Worm (Caenorhabditis elegans): Measurements from ENCODE around the gene glrx-22.

The glrx-22 gene

DNA sequence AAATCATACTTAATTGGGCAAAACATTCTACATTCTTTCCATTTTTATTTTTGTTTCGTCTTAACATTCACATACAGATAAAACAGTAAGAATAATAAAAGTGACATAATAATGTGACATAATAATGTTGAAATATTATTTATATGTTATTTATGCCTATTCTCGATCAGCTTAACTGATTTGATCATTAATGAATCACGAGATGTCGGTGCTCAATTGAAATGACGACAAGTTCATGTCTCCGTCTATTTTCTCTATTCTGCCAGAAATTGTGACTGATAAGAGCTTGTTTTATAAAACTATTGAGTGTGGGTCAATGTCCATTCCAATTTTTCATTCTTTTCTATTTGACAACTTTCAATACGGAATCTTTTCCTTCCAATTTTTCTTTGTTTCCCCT is 49.3 kb downstream of the glrx-22 start:
- TF ChIP-seq nhr-237 (tag; optimal IDR thresholded peaks at IDR 0.05), result no peak
- TF ChIP-seq mab-5 (tag; optimal IDR thresholded peaks at IDR 0.05), result no peak
- no peak for TF ChIP-seq sptf-1 (tag; optimal IDR thresholded peaks at IDR 0.05)
- TF ChIP-seq lin-32 (GFP tag; optimal IDR thresholded peaks at IDR 0.05), result no peak
- TF ChIP-seq sem-2 (GFP tag; optimal IDR thresholded peaks at IDR 0.05), result no peak
- TF ChIP-seq pha-4 (tag; optimal IDR thresholded peaks at IDR 0.05), result no peak
- TF ChIP-seq lin-13 (tag; optimal IDR thresholded peaks at IDR 0.05), result no peak
- TF ChIP-seq ceh-39 (tag; optimal IDR thresholded peaks at IDR 0.05), result no peak
- TF ChIP-seq snpc-4 (tag; optimal IDR thresholded peaks at IDR 0.05), result no peak
- TF ChIP-seq mep-1 (tag; optimal IDR thresholded peaks at IDR 0.05), result no peak
- TF ChIP-seq flh-1 (GFP tag; optimal IDR thresholded peaks at IDR 0.05), result no peak
- no peak for TF ChIP-seq elt-3 (tag; optimal IDR thresholded peaks at IDR 0.05)
- no peak for TF ChIP-seq ces-1 (GFP tag; optimal IDR thresholded peaks at IDR 0.05)
- TF ChIP-seq nhr-12 (tag; optimal IDR thresholded peaks at IDR 0.05), result no peak
- no peak for TF ChIP-seq cnd-1 (tag; optimal IDR thresholded peaks at IDR 0.05)
- no peak for TF ChIP-seq drap-1 (GFP tag; optimal IDR thresholded peaks at IDR 0.05)

All from whole organism, mixed stage, embryonic.